Worm (Caenorhabditis elegans) whole organism, young adult: ENCODE results near the gene fbxb-55.

Source experiments
- B0019.2 ChIP-seq: fragments of 200-800 bp; sonication (Bioruptor generic); conservative IDR thresholded peaks from 2 replicates; pipeline ENCODE4 v1.3.6; 2022; ENCODE audit warnings: missing genetic modification reagents, missing genetic modification characterization, missing compliant biosample characterization
- B0035.1 ChIP-seq: sonication (generic microtip); optimal IDR thresholded peaks from 2 replicates; lab custom pipeline; 2016; ENCODE audit warnings: missing genetic modification characterization, mild to moderate bottlenecking, missing compliant biosample characterization, missing genotype, missing genetic modification reagents
- C06A6.2 ChIP-seq: fragments of 200-800 bp; sonication (Bioruptor generic); conservative IDR thresholded peaks from 2 replicates; pipeline ENCODE4 v1.3.6; 2022; ENCODE audit warnings: missing genetic modification characterization, missing compliant biosample characterization
- F33H1.4 ChIP-seq: fragments of 200-800 bp; sonication (Bioruptor generic); IDR thresholded peaks from 2 replicates; pipeline ENCODE4 v1.3.6; 2022; ENCODE audit warnings: missing genetic modification reagents, missing genetic modification characterization, missing compliant biosample characterization
- F37B4.10 ChIP-seq: fragments of 200-800 bp; sonication (Bioruptor generic); IDR thresholded peaks from 2 replicates; pipeline ENCODE4 v1.3.6; 2022; ENCODE audit warnings: missing genetic modification characterization, missing compliant biosample characterization
- F55B11.4 ChIP-seq: sonication (generic microtip); optimal IDR thresholded peaks from 2 replicates; lab custom pipeline; 2016; ENCODE audit warnings: missing compliant biosample characterization, missing genetic modification characterization, borderline replicate concordance; ENCODE audit not compliant: insufficient read depth
- K11D2.4 ChIP-seq: fragments of 200-800 bp; sonication (Bioruptor generic); IDR thresholded peaks from 2 replicates; pipeline ENCODE4 v1.3.6; 2022; ENCODE audit warnings: missing genetic modification reagents, missing genetic modification characterization, missing compliant biosample characterization
- K12H6.12 ChIP-seq: fragments of 200-800 bp; sonication (Bioruptor generic); optimal IDR thresholded peaks from 2 replicates; lab custom pipeline; 2018; ENCODE audit warnings: mild to moderate bottlenecking, missing genetic modification characterization, missing compliant biosample characterization
- T26A5.8 ChIP-seq: sonication (generic microtip); optimal IDR thresholded peaks from 2 replicates; lab custom pipeline; 2016; ENCODE audit warnings: missing genetic modification characterization, missing compliant biosample characterization
- Y53G8AR.9 ChIP-seq: fragments of 200-800 bp; sonication (Bioruptor generic); conservative IDR thresholded peaks from 2 replicates; pipeline ENCODE4 v1.3.6; 2022; ENCODE audit warnings: missing genetic modification reagents, missing genetic modification characterization, missing compliant biosample characterization
- aptf-2 ChIP-seq: fragments of 200-800 bp; sonication (Bioruptor generic); conservative IDR thresholded peaks from 2 replicates; pipeline ENCODE4 v1.3.6; 2022; ENCODE audit warnings: missing genetic modification reagents, missing genetic modification characterization, missing compliant biosample characterization
- atf-7 ChIP-seq: sonication (generic microtip); optimal IDR thresholded peaks from 2 replicates; lab custom pipeline; 2017; ENCODE audit warnings: mild to moderate bottlenecking, missing genetic modification characterization, missing compliant biosample characterization
- attf-3 ChIP-seq: fragments of 200-800 bp; sonication (Bioruptor generic); conservative IDR thresholded peaks from 2 replicates; pipeline ENCODE4 v1.3.6; 2022; ENCODE audit warnings: missing genetic modification reagents, missing genetic modification characterization, missing compliant biosample characterization
- attf-6 ChIP-seq: fragments of 200-800 bp; sonication (Bioruptor generic); IDR thresholded peaks from 2 replicates; pipeline ENCODE4 v1.3.6; 2022; ENCODE audit warnings: missing genetic modification reagents, missing genetic modification characterization, missing compliant biosample characterization
- bed-2 ChIP-seq: fragments of 200-800 bp; sonication (Bioruptor generic); IDR thresholded peaks from 2 replicates; pipeline ENCODE4 v1.3.6; 2022; ENCODE audit warnings: missing genetic modification reagents, missing genetic modification characterization, missing compliant biosample characterization
- cebp-1 ChIP-seq, 2 experiments: fragments of 200-800 bp in 1 of 2; sonication (Bioruptor generic) in 1 of 2; sonication (generic microtip) in 1 of 2; IDR thresholded peaks in 1 of 2; optimal IDR thresholded peaks in 1 of 2; 2 replicates each; pipeline versions ENCODE4 v1.3.6 to Lab custom; 2017 to 2022; ENCODE audit warnings: missing compliant biosample characterization in 2 of 2, missing genetic modification characterization in 2 of 2, mild to moderate bottlenecking in 1 of 2, missing genetic modification reagents in 1 of 2, moderate library complexity in 1 of 2
- ceh-58 ChIP-seq: fragments of 200-800 bp; sonication (Bioruptor generic); IDR thresholded peaks from 2 replicates; pipeline ENCODE4 v1.3.6; 2022; ENCODE audit warnings: missing genetic modification characterization, missing compliant biosample characterization
- ceh-91 ChIP-seq: fragments of 200-800 bp; sonication (Bioruptor generic); IDR thresholded peaks from 2 replicates; pipeline ENCODE4 v1.3.6; 2022; ENCODE audit warnings: missing genetic modification reagents, missing genetic modification characterization, missing compliant biosample characterization
- dpl-1 ChIP-seq: fragments of 150-350 bp; optimal IDR thresholded peaks from 2 replicates; lab custom pipeline; 2014; ENCODE audit warnings: missing biosample characterization, missing genetic modification reagents, missing genetic modification characterization
- efl-1 ChIP-seq: fragments of 150-350 bp; optimal IDR thresholded peaks from 2 replicates; lab custom pipeline; 2014; ENCODE audit warnings: missing biosample characterization, missing genetic modification reagents, missing genetic modification characterization
- egl-18 ChIP-seq: fragments of 200-800 bp; sonication (Bioruptor generic); IDR thresholded peaks from 2 replicates; pipeline ENCODE4 v1.3.6; 2022; ENCODE audit warnings: missing genetic modification reagents, missing genetic modification characterization, missing compliant biosample characterization
- egrh-3 ChIP-seq: fragments of 200-800 bp; sonication (Bioruptor generic); IDR thresholded peaks from 2 replicates; pipeline ENCODE4 v1.3.6; 2022; ENCODE audit warnings: missing genetic modification reagents, missing genetic modification characterization, missing compliant biosample characterization
- ets-4 ChIP-seq: fragments of 200-800 bp; sonication (Bioruptor generic); optimal IDR thresholded peaks from 2 replicates; lab custom pipeline; 2018; ENCODE audit warnings: mild to moderate bottlenecking, missing genetic modification characterization, missing compliant biosample characterization
- hrde-1 ChIP-seq: sonication (generic microtip); optimal IDR thresholded peaks from 2 replicates; lab custom pipeline; 2016; ENCODE audit warnings: missing genetic modification characterization, mild to moderate bottlenecking, missing compliant biosample characterization, moderate library complexity, missing genotype, missing genetic modification reagents, borderline replicate concordance
- hsf-1 ChIP-seq: fragments of 200-800 bp; sonication (Bioruptor generic); IDR thresholded peaks from 2 replicates; pipeline ENCODE4 v1.3.6; 2022; ENCODE audit warnings: missing genetic modification reagents, missing genetic modification characterization, missing compliant biosample characterization
- lag-1 ChIP-seq: fragments of 200-800 bp; sonication (Bioruptor generic); IDR thresholded peaks from 2 replicates; pipeline ENCODE4 v1.3.6; 2022; ENCODE audit warnings: missing genetic modification reagents, missing genetic modification characterization, missing compliant biosample characterization
- let-607 ChIP-seq, 2 experiments: fragments of 200-800 bp in 1 of 2; sonication (Bioruptor generic) in 1 of 2; sonication (generic microtip) in 1 of 2; optimal IDR thresholded peaks; 2 replicates each; lab custom pipeline; 2016 to 2018; ENCODE audit warnings: mild to moderate bottlenecking in 2 of 2, missing compliant biosample characterization in 2 of 2, missing genetic modification characterization in 2 of 2, moderate library complexity in 2 of 2, missing genotype in 1 of 2
- lin-40 ChIP-seq: sonication (generic microtip); optimal IDR thresholded peaks from 2 replicates; lab custom pipeline; 2016; ENCODE audit warnings: missing genetic modification characterization, mild to moderate bottlenecking, missing compliant biosample characterization, missing genotype, missing genetic modification reagents
- lin-54 ChIP-seq: fragments of 200-800 bp; sonication (Bioruptor generic); optimal IDR thresholded peaks from 2 replicates; lab custom pipeline; 2018; ENCODE audit warnings: mild to moderate bottlenecking, missing genetic modification characterization, missing compliant biosample characterization
- lsl-1 ChIP-seq: fragments of 200-800 bp; sonication (Bioruptor generic); optimal IDR thresholded peaks from 2 replicates; lab custom pipeline; 2018; ENCODE audit warnings: mild to moderate bottlenecking, missing genetic modification characterization, moderate library complexity, missing compliant biosample characterization
- madf-3 ChIP-seq: fragments of 200-800 bp; sonication (Bioruptor generic); IDR thresholded peaks from 2 replicates; pipeline ENCODE4 v1.3.6; 2022; ENCODE audit warnings: missing genetic modification reagents, missing genetic modification characterization, missing compliant biosample characterization
- mel-28 ChIP-seq: sonication (generic microtip); optimal IDR thresholded peaks from 2 replicates; lab custom pipeline; 2016; ENCODE audit warnings: borderline replicate concordance, mild to moderate bottlenecking, missing genetic modification characterization, missing compliant biosample characterization
- mes-4 ChIP-seq: sonication (generic microtip); optimal IDR thresholded peaks from 2 replicates; lab custom pipeline; 2016; ENCODE audit warnings: missing genotype, missing genetic modification characterization, missing compliant biosample characterization
- mxl-1 ChIP-seq: sonication (generic microtip); optimal IDR thresholded peaks from 2 replicates; lab custom pipeline; 2016; ENCODE audit warnings: missing genetic modification characterization, missing compliant biosample characterization
- nhr-179 ChIP-seq: sonication (generic microtip); optimal IDR thresholded peaks from 2 replicates; lab custom pipeline; 2016; ENCODE audit warnings: mild to moderate bottlenecking, missing genetic modification characterization, missing compliant biosample characterization
- nhr-80 ChIP-seq: sonication (generic microtip); optimal IDR thresholded peaks from 2 replicates; lab custom pipeline; 2016; ENCODE audit warnings: missing genetic modification characterization, missing compliant biosample characterization
- rec-8 ChIP-seq, 2 experiments: sonication (generic microtip); optimal IDR thresholded peaks; 2 replicates each; lab custom pipeline; 2016; ENCODE audit warnings: mild to moderate bottlenecking in 2 of 2, missing genetic modification characterization in 2 of 2, missing genetic modification reagents in 2 of 2, missing genotype in 2 of 2, missing biosample characterization in 1 of 2, missing compliant biosample characterization in 1 of 2, moderate library complexity in 1 of 2
- sdz-38 ChIP-seq: sonication (generic microtip); optimal IDR thresholded peaks from 2 replicates; lab custom pipeline; 2016; ENCODE audit warnings: missing genotype, missing genetic modification characterization, missing compliant biosample characterization
- snpc-3.4 ChIP-seq: sonication (generic microtip); optimal IDR thresholded peaks from 2 replicates; lab custom pipeline; 2017; ENCODE audit warnings: missing genetic modification characterization, mild to moderate bottlenecking, missing compliant biosample characterization, antibody characterized with exemption, moderate library complexity, missing genotype, missing genetic modification reagents
- snpc-4 ChIP-seq, 5 experiments: fragments of 150-350 bp in 1 of 5; sonication (generic microtip) in 4 of 5; optimal IDR thresholded peaks; 2 replicates each; lab custom pipeline; 2014 to 2018; ENCODE audit warnings: missing genetic modification characterization in 5 of 5, missing biosample characterization in 3 of 5, antibody characterized with exemption in 2 of 5, mild to moderate bottlenecking in 2 of 5, missing compliant biosample characterization in 2 of 5, missing genotype in 2 of 5, moderate library complexity in 2 of 5, missing genetic modification reagents in 1 of 5
- tlf-1 ChIP-seq: fragments of 200-800 bp; sonication (Bioruptor generic); optimal IDR thresholded peaks from 2 replicates; lab custom pipeline; 2018; ENCODE audit warnings: mild to moderate bottlenecking, missing genetic modification characterization, missing compliant biosample characterization
- ztf-25 ChIP-seq: fragments of 200-800 bp; sonication (Bioruptor generic); IDR thresholded peaks from 2 replicates; pipeline ENCODE4 v1.3.6; 2022; ENCODE audit warnings: missing genetic modification reagents, missing genetic modification characterization, missing compliant biosample characterization
- ztf-3 ChIP-seq: fragments of 200-800 bp; sonication (Bioruptor generic); optimal IDR thresholded peaks from 2 replicates; lab custom pipeline; 2018; ENCODE audit warnings: mild to moderate bottlenecking, missing genetic modification characterization, missing compliant biosample characterization

fbxb-55 gene

ce11 chrIV:4024159-4025004 is 44.2 kb upstream of the fbxb-55 start (continued):
- TF ChIP-seq lag-1 (GFP tag; lab: Robert Waterston, UW) (no peak), ceh-58 (no peak), nhr-179 (tag; lab: Kevin White, UChicago) (no peak), F33H1.4 (GFP tag; lab: Robert Waterston, UW) (no peak), hsf-1 (no peak), ceh-91 (GFP tag; lab: Robert Waterston, UW) (no peak), dpl-1 (GFP tag; lab: Kevin White, UChicago) (no peak), snpc-3.4 (no peak), cebp-1 (GFP tag; IDR thresholded peaks at IDR 0.05; lab: Robert Waterston, UW) (no peak), cebp-1 (tag; optimal IDR thresholded peaks at IDR 0.05; lab: Kevin White, UChicago) (peak; percentile 79), let-607 (tag; optimal IDR thresholded peaks at IDR 0.05; lab: Kevin White, UChicago) (peak in 1 of 2 experiments; percentile 5), atf-7 (tag; lab: Kevin White, UChicago) (peak; percentile 29), F55B11.4 (tag; lab: Kevin White, UChicago) (no peak), egrh-3 (GFP tag; lab: Robert Waterston, UW) (peak; percentile 76), K12H6.12 (tag; lab: Kevin White, UChicago) (peak; percentile 51), lin-40 (tag; lab: Kevin White, UChicago) (peak; percentile 77), ets-4 (GFP tag; lab: Kevin White, UChicago) (no peak), madf-3 (GFP tag; lab: Robert Waterston, UW) (no peak), aptf-2 (no peak), lin-54 (GFP tag; lab: Kevin White, UChicago) (peak; percentile 33), T26A5.8 (tag; lab: Kevin White, UChicago) (no peak), C06A6.2 (GFP tag; lab: Robert Waterston, UW) (peak; percentile 69; the same call in 1 of the 2 replicates), hrde-1 (tag; lab: Kevin White, UChicago) (no peak), F37B4.10 (GFP tag; lab: Robert Waterston, UW) (no peak), efl-1 (peak; percentile 11), rec-8 (tag; optimal IDR thresholded peaks at IDR 0.05; lab: Kevin White, UChicago) (no peak), mes-4 (tag; lab: Kevin White, UChicago) (no peak), B0019.2 (GFP tag; lab: Robert Waterston, UW) (no peak), Y53G8AR.9 (GFP tag; lab: Robert Waterston, UW) (no peak), nhr-80 (peak; percentile 77), snpc-4 (GFP tag; optimal IDR thresholded peaks at IDR 0.05; lab: Kevin White, UChicago) (no peak), snpc-4 (tag; optimal IDR thresholded peaks at IDR 0.05; lab: Kevin White, UChicago) (peak; percentile 5 to 38 (median 20)), egl-18 (no peak), mxl-1 (tag; lab: Kevin White, UChicago) (no peak), attf-3 (GFP tag; lab: Robert Waterston, UW) (0 out of 2 replicates have a peak, but pooled peaks have one; percentile 11), attf-6 (no peak), mel-28 (tag; lab: Kevin White, UChicago) (no peak), K11D2.4 (peak; percentile 92), bed-2 (no peak), ztf-25 (GFP tag; lab: Robert Waterston, UW) (no peak), lsl-1 (GFP tag; lab: Kevin White, UChicago) (no peak), sdz-38 (tag; lab: Kevin White, UChicago) (no peak), B0035.1 (no peak), tlf-1 (GFP tag; lab: Kevin White, UChicago) (peak; percentile 26), ztf-3 (no peak)
- TF ChIP-seq, all 124 proteins: peak for 40
